Fruit fly (Drosophila melanogaster) whole organism, embryonic: ENCODE results near the gene Gcn5.

ENCODE experiments used
- B-H2 ChIP-seq: fragments of 200-800 bp; sonication (Bioruptor generic); optimal IDR thresholded peaks from 2 replicates; lab custom pipeline; 2018; ENCODE audit warnings: missing biosample characterization, mild to moderate bottlenecking, missing genetic modification characterization
- CG12299 ChIP-seq: fragments of 200-800 bp; sonication (Bioruptor generic); optimal IDR thresholded peaks from 2 replicates; lab custom pipeline; 2018; ENCODE audit warnings: missing biosample characterization, mild to moderate bottlenecking, missing genetic modification characterization
- CG12659 ChIP-seq: fragments of 200-800 bp; sonication (Bioruptor generic); optimal IDR thresholded peaks from 3 replicates; lab custom pipeline; 2017; ENCODE audit warnings: mild to moderate bottlenecking, missing biosample characterization, missing genetic modification reagents, missing genetic modification characterization
- CG12769 ChIP-seq: fragments of 200-800 bp; sonication (Bioruptor generic); optimal IDR thresholded peaks from 2 replicates; lab custom pipeline; 2019; ENCODE audit warnings: missing biosample characterization, mild to moderate bottlenecking, missing genetic modification characterization, moderate library complexity
- CG14050 ChIP-seq: fragments of 200-800 bp; sonication (Bioruptor generic); IDR thresholded peaks from 3 replicates; pipeline ENCODE4 v1.3.6; 2022; ENCODE audit warnings: missing biosample characterization, missing genetic modification characterization
- CG15269 ChIP-seq: fragments of 200-800 bp; sonication (Bioruptor generic); optimal IDR thresholded peaks from 2 replicates; lab custom pipeline; 2018; ENCODE audit warnings: missing biosample characterization, mild to moderate bottlenecking, missing genetic modification characterization, moderate library complexity
- CG15514 ChIP-seq: fragments of 200-800 bp; sonication (Bioruptor generic); optimal IDR thresholded peaks from 3 replicates; lab custom pipeline; 2017; ENCODE audit warnings: missing biosample characterization, missing genetic modification characterization, mild to moderate bottlenecking, moderate library complexity, missing genetic modification reagents
- CG15696 ChIP-seq: fragments of 200-800 bp; sonication (Bioruptor generic); optimal IDR thresholded peaks from 2 replicates; lab custom pipeline; 2019; ENCODE audit warnings: missing biosample characterization, mild to moderate bottlenecking, missing genetic modification characterization, moderate library complexity
- CG17359 ChIP-seq: fragments of 200-800 bp; sonication (Bioruptor generic); optimal IDR thresholded peaks from 3 replicates; lab custom pipeline; 2018; ENCODE audit warnings: missing biosample characterization, mild to moderate bottlenecking, missing genetic modification characterization, moderate library complexity
- CG17829 ChIP-seq: fragments of 200-800 bp; optimal IDR thresholded peaks from 2 replicates; lab custom pipeline; 2019; ENCODE audit warnings: missing biosample characterization, mild to moderate bottlenecking, missing genetic modification characterization, moderate library complexity
- CG2129 ChIP-seq: fragments of 200-800 bp; sonication (Bioruptor generic); IDR thresholded peaks from 2 replicates; pipeline ENCODE4 v1.3.6; 2022; ENCODE audit warnings: missing biosample characterization, missing genetic modification characterization; ENCODE audit not compliant: partially characterized antibody
- CG2202 ChIP-seq: fragments of 200-800 bp; sonication (Bioruptor generic); optimal IDR thresholded peaks from 2 replicates; lab custom pipeline; 2018; ENCODE audit warnings: missing biosample characterization, mild to moderate bottlenecking, missing genetic modification characterization
- CG30020 ChIP-seq: fragments of 200-800 bp; optimal IDR thresholded peaks from 2 replicates; lab custom pipeline; 2019; ENCODE audit warnings: missing biosample characterization, mild to moderate bottlenecking, missing genetic modification characterization, moderate library complexity
- CG30403 ChIP-seq: fragments of 200-800 bp; sonication (Bioruptor generic); optimal IDR thresholded peaks from 3 replicates; lab custom pipeline; 2016; ENCODE audit warnings: missing biosample characterization, missing genetic modification characterization
- CG31388 ChIP-seq: fragments of 200-800 bp; sonication (Bioruptor generic); optimal IDR thresholded peaks from 2 replicates; lab custom pipeline; 2016; ENCODE audit warnings: missing biosample characterization, missing genetic modification characterization
- CG34376 ChIP-seq: fragments of 200-800 bp; sonication (Bioruptor generic); optimal IDR thresholded peaks from 2 replicates; lab custom pipeline; 2018; ENCODE audit warnings: missing biosample characterization, mild to moderate bottlenecking, missing genetic modification characterization
- CG3838 ChIP-seq: fragments of 200-800 bp; sonication (Bioruptor generic); optimal IDR thresholded peaks from 3 replicates; lab custom pipeline; 2016; ENCODE audit warnings: missing biosample characterization, missing genetic modification characterization
- CG3995 ChIP-seq: fragments of 200-800 bp; sonication (Bioruptor generic); optimal IDR thresholded peaks from 3 replicates; lab custom pipeline; 2016; ENCODE audit warnings: missing biosample characterization, missing genetic modification characterization
- CG4617 ChIP-seq: fragments of 200-800 bp; sonication (Bioruptor generic); optimal IDR thresholded peaks from 3 replicates; lab custom pipeline; 2016; ENCODE audit warnings: missing biosample characterization, missing genetic modification characterization, borderline replicate concordance
- CG8924 ChIP-seq: fragments of 200-800 bp; optimal IDR thresholded peaks from 3 replicates; lab custom pipeline; 2019; ENCODE audit warnings: missing biosample characterization, mild to moderate bottlenecking, missing genetic modification characterization, moderate library complexity
- CG9609 ChIP-seq: fragments of 200-800 bp; sonication (Bioruptor generic); optimal IDR thresholded peaks from 3 replicates; lab custom pipeline; 2016; ENCODE audit warnings: missing biosample characterization, missing genetic modification characterization
- Camta ChIP-seq: fragments of 200-800 bp; sonication (Bioruptor generic); optimal IDR thresholded peaks from 2 replicates; lab custom pipeline; 2016; ENCODE audit warnings: missing biosample characterization, missing genetic modification characterization
- Dref ChIP-seq: fragments of 200-800 bp; sonication (Bioruptor generic); IDR thresholded peaks from 2 replicates; pipeline ENCODE4 v1.3.6; 2022; ENCODE audit warnings: missing biosample characterization, missing genetic modification characterization
- Fer1 ChIP-seq: fragments of 200-800 bp; sonication (Bioruptor generic); optimal IDR thresholded peaks from 2 replicates; lab custom pipeline; 2017; ENCODE audit warnings: missing biosample characterization, mild to moderate bottlenecking, missing genetic modification characterization
- HLH3B ChIP-seq: fragments of 200-800 bp; sonication (Bioruptor generic); IDR thresholded peaks from 2 replicates; pipeline ENCODE4 v1.3.6; 2022; ENCODE audit warnings: missing biosample characterization, missing genetic modification characterization
- Hr78 ChIP-seq, 2 experiments: fragments of 200-800 bp in 1 of 2; fragments of >200 bp in 1 of 2; sonication (Bioruptor generic) in 1 of 2; optimal IDR thresholded peaks; 2 replicates each; lab custom pipeline; 2017 to 2019; ENCODE audit warnings: missing biosample characterization in 2 of 2, missing genetic modification characterization in 2 of 2, mild to moderate bottlenecking in 1 of 2, moderate library complexity in 1 of 2
- NfI ChIP-seq: fragments of 200-800 bp; sonication (Bioruptor generic); optimal IDR thresholded peaks from 3 replicates; lab custom pipeline; 2018; ENCODE audit warnings: missing biosample characterization, mild to moderate bottlenecking, missing genetic modification characterization, moderate library complexity
- Oaz ChIP-seq: fragments of 200-800 bp; sonication (Bioruptor generic); IDR thresholded peaks from 2 replicates; pipeline ENCODE4 v1.3.6; 2022; ENCODE audit warnings: missing biosample characterization, missing genetic modification characterization
- Oli ChIP-seq: fragments of 200-800 bp; sonication (Bioruptor generic); optimal IDR thresholded peaks from 2 replicates; lab custom pipeline; 2018; ENCODE audit warnings: missing biosample characterization, mild to moderate bottlenecking, missing genetic modification characterization, moderate library complexity
- Vsx1 ChIP-seq: fragments of 200-800 bp; sonication (Bioruptor generic); optimal IDR thresholded peaks from 2 replicates; lab custom pipeline; 2017; ENCODE audit warnings: missing biosample characterization, mild to moderate bottlenecking, missing genetic modification characterization, missing genetic modification reagents
- ash1 ChIP-seq: fragments of 200-800 bp; sonication (Bioruptor generic); optimal IDR thresholded peaks from 2 replicates; lab custom pipeline; 2018; ENCODE audit warnings: missing biosample characterization, mild to moderate bottlenecking, missing genetic modification characterization
- bowl ChIP-seq: fragments of 200-800 bp; sonication (Bioruptor generic); IDR thresholded peaks from 2 replicates; pipeline ENCODE4 v1.3.6; 2022; ENCODE audit warnings: missing biosample characterization, missing genetic modification characterization
- chinmo ChIP-seq: fragments of 200-800 bp; sonication (Bioruptor generic); IDR thresholded peaks from 4 replicates; pipeline ENCODE4 v1.3.6; 2022; ENCODE audit warnings: missing biosample characterization, missing genetic modification characterization; ENCODE audit not compliant: partially characterized antibody
- crc ChIP-seq: fragments of 200-800 bp; sonication (Bioruptor generic); optimal IDR thresholded peaks from 2 replicates; lab custom pipeline; 2016; ENCODE audit warnings: missing biosample characterization, missing genetic modification characterization
- danr ChIP-seq: fragments of 200-800 bp; sonication (Bioruptor generic); IDR thresholded peaks from 2 replicates; pipeline ENCODE4 v1.3.6; 2022; ENCODE audit warnings: missing biosample characterization, missing genetic modification characterization
- dmrt11E ChIP-seq: fragments of 200-800 bp; sonication (Bioruptor generic); optimal IDR thresholded peaks from 3 replicates; lab custom pipeline; 2018; ENCODE audit warnings: missing biosample characterization, mild to moderate bottlenecking, missing genetic modification characterization, moderate library complexity
- fd96Cb ChIP-seq: fragments of 200-800 bp; sonication (Bioruptor generic); optimal IDR thresholded peaks from 2 replicates; lab custom pipeline; 2018; ENCODE audit warnings: missing biosample characterization, mild to moderate bottlenecking, missing genetic modification characterization, moderate library complexity
- gce ChIP-seq: fragments of 200-800 bp; sonication (Bioruptor generic); IDR thresholded peaks from 3 replicates; pipeline ENCODE4 v1.3.6; 2022; ENCODE audit warnings: missing biosample characterization, missing genetic modification characterization
- gcm ChIP-seq: fragments of 200-800 bp; sonication (Bioruptor generic); optimal IDR thresholded peaks from 2 replicates; lab custom pipeline; 2019; ENCODE audit warnings: missing biosample characterization, mild to moderate bottlenecking, missing genetic modification characterization, moderate library complexity
- grn ChIP-seq: fragments of 200-800 bp; sonication (Bioruptor generic); optimal IDR thresholded peaks from 3 replicates; lab custom pipeline; 2017; ENCODE audit warnings: missing biosample characterization, missing genetic modification characterization
- her ChIP-seq: fragments of 200-800 bp; sonication (Bioruptor generic); optimal IDR thresholded peaks from 2 replicates; lab custom pipeline; 2016; ENCODE audit warnings: missing biosample characterization, missing genetic modification characterization
- hkb ChIP-seq, 2 experiments: fragments of 200-800 bp in 1 of 2; fragments of >200 bp in 1 of 2; sonication (Bioruptor generic) in 1 of 2; IDR thresholded peaks in 1 of 2; optimal IDR thresholded peaks in 1 of 2; 2 replicates each; pipeline versions ENCODE4 v1.3.6 to Lab custom; 2017 to 2022; ENCODE audit warnings: missing biosample characterization in 1 of 2, missing genetic modification characterization in 1 of 2
- lola ChIP-seq, 3 experiments: fragments of >200 bp in 2 of 3; fragments of 200-800 bp in 1 of 3; sonication (Bioruptor generic) in 1 of 3; optimal IDR thresholded peaks; 2 replicates each; lab custom pipeline; 2017 to 2019; ENCODE audit warnings: missing biosample characterization in 3 of 3, missing genetic modification characterization in 3 of 3, mild to moderate bottlenecking in 1 of 3, moderate library complexity in 1 of 3
- onecut ChIP-seq: fragments of 200-800 bp; sonication (Bioruptor generic); IDR thresholded peaks from 2 replicates; pipeline ENCODE4 v1.3.6; 2022; ENCODE audit warnings: missing biosample characterization, missing genetic modification characterization
- pros ChIP-seq: fragments of 200-800 bp; sonication (Bioruptor generic); optimal IDR thresholded peaks from 3 replicates; lab custom pipeline; 2019; ENCODE audit warnings: missing biosample characterization, mild to moderate bottlenecking, missing genetic modification characterization, moderate library complexity
- tin ChIP-seq: fragments of 200-800 bp; sonication (Bioruptor generic); optimal IDR thresholded peaks from 3 replicates; lab custom pipeline; 2016; ENCODE audit warnings: missing biosample characterization, missing genetic modification characterization
- tio ChIP-seq: fragments of 200-800 bp; sonication (Bioruptor generic); optimal IDR thresholded peaks from 2 replicates; lab custom pipeline; 2017; ENCODE audit warnings: missing biosample characterization, missing genetic modification characterization, inconsistent platforms
- trem ChIP-seq: fragments of 200-800 bp; optimal IDR thresholded peaks from 3 replicates; lab custom pipeline; 2019; ENCODE audit warnings: missing biosample characterization, mild to moderate bottlenecking, missing genetic modification characterization, moderate library complexity
- vvl ChIP-seq: fragments of 200-800 bp; sonication (Bioruptor generic); IDR thresholded peaks from 2 replicates; pipeline ENCODE4 v1.3.6; 2022; ENCODE audit warnings: missing biosample characterization, missing genetic modification characterization

Gcn5 gene

dm6 chr3L:12529431-12530007 is 5.7 kb upstream of the Gcn5 start (continued):
- no peak for TF ChIP-seq CG4617 (GFP tag; lab: Kevin White, UChicago)
- no peak for TF ChIP-seq CG3838 (GFP tag; lab: Kevin White, UChicago)
- 0 out of 2 replicates have a peak, but pooled peaks have one; percentile 13 for TF ChIP-seq Oaz (GFP tag; lab: Robert Waterston, UW)
- TF ChIP-seq grn (GFP tag; lab: Kevin White, UChicago) = peak; percentile 57
- peak; percentile 70 for TF ChIP-seq CG17359
- no peak for TF ChIP-seq Dref (GFP tag; lab: Robert Waterston, UW)
- TF ChIP-seq CG34376 = no peak
- no peak for TF ChIP-seq crc
- no peak for TF ChIP-seq CG31388 (GFP tag; lab: Kevin White, UChicago)
- no peak for TF ChIP-seq gce (GFP tag; lab: Robert Waterston, UW)
- TF ChIP-seq ash1 (GFP tag; lab: Kevin White, UChicago) = no peak
- peak; percentile 38 for TF ChIP-seq NfI (GFP tag; lab: Kevin White, UChicago)
- TF ChIP-seq dmrt11E (tag; lab: Kevin White, UChicago) = peak; percentile 42
- TF ChIP-seq CG2129 (GFP tag; lab: Robert Waterston, UW) = no peak
- TF ChIP-seq HLH3B = peak; percentile 60
- peak; percentile 63 for TF ChIP-seq Oli
- TF ChIP-seq CG8924 (tag; lab: Kevin White, UChicago) = peak; percentile 42
- peak; percentile 46 for TF ChIP-seq CG15269 (tag; lab: Kevin White, UChicago)
- TF ChIP-seq trem (tag; lab: Kevin White, UChicago) = peak; percentile 8
- peak; percentile 42 for TF ChIP-seq fd96Cb (tag; lab: Kevin White, UChicago)
- TF ChIP-seq Fer1 (GFP tag; lab: Kevin White, UChicago) = no peak
- peak in 1 of 2 experiments; percentile 53 for TF ChIP-seq Hr78 (GFP tag; optimal IDR thresholded peaks at IDR 0.05; lab: Kevin White, UChicago)
- TF ChIP-seq danr (GFP tag; lab: Robert Waterston, UW) = no peak
- TF ChIP-seq CG12659 = peak; percentile 21
- TF ChIP-seq chinmo (GFP tag; lab: Robert Waterston, UW) = no peak
- no peak for TF ChIP-seq bowl
- peak; percentile 11 for TF ChIP-seq CG2202 (tag; lab: Kevin White, UChicago)
- TF ChIP-seq pros (GFP tag; lab: Kevin White, UChicago) = no peak
- no peak for TF ChIP-seq CG30020
- TF ChIP-seq CG12299 (tag; lab: Kevin White, UChicago) = no peak
- peak; percentile 35 for TF ChIP-seq onecut (GFP tag; lab: Robert Waterston, UW)
- TF ChIP-seq CG15514 (GFP tag; lab: Kevin White, UChicago) = peak; percentile 9
- TF ChIP-seq hkb (optimal IDR thresholded peaks at IDR 0.05; lab: Kevin White, UChicago) = no peak
- peak; percentile 80 for TF ChIP-seq hkb (GFP tag; IDR thresholded peaks at IDR 0.05; lab: Robert Waterston, UW)
- TF ChIP-seq tio (GFP tag; lab: Kevin White, UChicago) = no peak
- peak; percentile 21 for TF ChIP-seq gcm (GFP tag; lab: Kevin White, UChicago)
- TF ChIP-seq lola (GFP tag; optimal IDR thresholded peaks at IDR 0.05; lab: Kevin White, UChicago) = peak in 1 of 3 experiments; percentile 38
- no peak for TF ChIP-seq her (GFP tag; lab: Kevin White, UChicago)
- peak; percentile 58 for TF ChIP-seq CG17829 (tag; lab: Kevin White, UChicago)
- TF ChIP-seq CG30403 = peak; percentile 47
- TF ChIP-seq vvl = peak; percentile 84
- TF ChIP-seq Vsx1 = no peak
- TF ChIP-seq CG12769 (tag; lab: Kevin White, UChicago) = no peak
- TF ChIP-seq tin (GFP tag; lab: Kevin White, UChicago) = peak; percentile 50
- no peak for TF ChIP-seq CG9609 (GFP tag; lab: Kevin White, UChicago)
- TF ChIP-seq Camta (GFP tag; lab: Kevin White, UChicago) = peak; percentile 14
- peak; percentile 48; the same call in 1 of the 3 replicates for TF ChIP-seq CG14050 (GFP tag; lab: Robert Waterston, UW)
- TF ChIP-seq CG15696 = peak; percentile 7
- TF ChIP-seq CG3995 (GFP tag; lab: Kevin White, UChicago) = no peak
- no peak for TF ChIP-seq B-H2 (GFP tag; lab: Kevin White, UChicago)
